Worm (Caenorhabditis elegans): ENCODE results near the gene ceh-7.

Gene ceh-7

DNA sequence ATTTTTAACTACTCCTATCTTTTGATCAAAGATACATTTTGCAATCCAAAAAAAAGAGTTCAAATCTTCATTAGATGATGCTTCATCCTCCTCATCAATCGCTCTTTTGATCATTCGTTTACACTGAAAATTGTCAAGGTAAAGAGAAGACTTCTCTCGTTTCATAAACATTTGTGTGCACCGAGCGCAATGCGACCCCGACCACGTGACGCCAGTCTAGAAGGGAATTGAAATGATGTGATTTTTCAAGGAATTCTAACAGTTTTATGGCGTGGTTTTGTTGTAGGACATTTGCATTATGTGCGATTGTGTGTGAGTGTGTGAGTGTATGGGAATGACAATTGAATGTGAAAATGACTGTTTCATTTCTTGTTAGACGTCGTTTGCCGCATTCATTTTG lies 37.6 kb upstream of the ceh-7 start (continued):
- peak; percentile 72 for TF ChIP-seq nhr-19 (GFP tag; conservative IDR thresholded peaks at IDR 0.05)
- no peak for TF ChIP-seq jun-1 (tag; optimal IDR thresholded peaks at IDR 0.05)
- TF ChIP-seq hlh-4 (tag; optimal IDR thresholded peaks at IDR 0.05) = no peak
- no peak for TF ChIP-seq mef-2 (tag; optimal IDR thresholded peaks at IDR 0.05)
- TF ChIP-seq ztf-4 (tag; optimal IDR thresholded peaks at IDR 0.05) = peak; percentile 8
- TF ChIP-seq elt-2 (tag; optimal IDR thresholded peaks at IDR 0.05) = peak; percentile 3
- peak; percentile 2 for TF ChIP-seq nhr-47 (tag; optimal IDR thresholded peaks at IDR 0.05)
- TF ChIP-seq sox-4 (tag; optimal IDR thresholded peaks at IDR 0.05) = no peak
- TF ChIP-seq pax-3 (tag; optimal IDR thresholded peaks at IDR 0.05) = no peak
- TF ChIP-seq nhr-85 (tag) = peak; percentile 78
- TF ChIP-seq F16B12.6 (tag; optimal IDR thresholded peaks at IDR 0.05) = no peak
- no peak for TF ChIP-seq unc-98 (GFP tag; IDR thresholded peaks at IDR 0.05)
- no peak for TF ChIP-seq ces-1 (GFP tag; optimal IDR thresholded peaks at IDR 0.05)
- TF ChIP-seq zag-1 (tag; optimal IDR thresholded peaks at IDR 0.05) = no peak
- TF ChIP-seq pqm-1 (tag; optimal IDR thresholded peaks at IDR 0.05) = no peak
- no peak for TF ChIP-seq fkh-8 (tag; optimal IDR thresholded peaks at IDR 0.05)
- TF ChIP-seq unc-130 (tag; optimal IDR thresholded peaks at IDR 0.05) = no peak
- peak; percentile 48 for TF ChIP-seq lir-3 (tag; optimal IDR thresholded peaks at IDR 0.05; ENCODE audit: poor library complexity)
- TF ChIP-seq egl-13 (tag; optimal IDR thresholded peaks at IDR 0.05) = no peak
- peak; percentile 74 for TF ChIP-seq lin-14 (GFP tag; optimal IDR thresholded peaks at IDR 0.05)
- no peak for TF ChIP-seq alr-1 (tag; optimal IDR thresholded peaks at IDR 0.05; ENCODE audit: borderline replicate concordance)
- TF ChIP-seq irx-1 (tag; optimal IDR thresholded peaks at IDR 0.05) = peak; percentile 7
- no peak for TF ChIP-seq unc-62 (GFP tag; optimal IDR thresholded peaks at IDR 0.05)
- peak; percentile 79 for TF ChIP-seq nhr-71 (tag; optimal IDR thresholded peaks at IDR 0.05)
- TF ChIP-seq efl-1 (optimal IDR thresholded peaks at IDR 0.05) = peak in 1 of 2 experiments; percentile 11
- TF ChIP-seq efl-1 (GFP tag; optimal IDR thresholded peaks at IDR 0.05 in 1 of 2) = peak in 1 of 2 experiments; percentile 74
- TF ChIP-seq ama-1 (optimal IDR thresholded peaks at IDR 0.05) = no peak
- TF ChIP-seq vab-15 (tag; optimal IDR thresholded peaks at IDR 0.05) = no peak
- TF ChIP-seq lin-13 (GFP tag; optimal IDR thresholded peaks at IDR 0.05) = no peak
- TF ChIP-seq dpl-1 (GFP tag; optimal IDR thresholded peaks at IDR 0.05) = peak in 2 of 3 experiments; percentile 8 to 16
- no peak for TF ChIP-seq ceh-63 (GFP tag; optimal IDR thresholded peaks at IDR 0.05)
- peak; percentile 24 for TF ChIP-seq swsn-7 (tag; optimal IDR thresholded peaks at IDR 0.05)
- no peak for TF ChIP-seq lin-39 (tag; optimal IDR thresholded peaks at IDR 0.05)
- no peak for TF ChIP-seq ets-5 (GFP tag; IDR thresholded peaks at IDR 0.05)
- no peak for TF ChIP-seq fkh-10 (GFP tag; optimal IDR thresholded peaks at IDR 0.05)
- no peak for TF ChIP-seq dsc-1 (tag; optimal IDR thresholded peaks at IDR 0.05)
- no peak for TF ChIP-seq nhr-90 (tag; optimal IDR thresholded peaks at IDR 0.05; ENCODE audit: poor library complexity)
- no peak for TF ChIP-seq ceh-82 (tag; optimal IDR thresholded peaks at IDR 0.05)
- TF ChIP-seq rnt-1 (tag; optimal IDR thresholded peaks at IDR 0.05) = peak; percentile 75
- no peak for TF ChIP-seq nhr-237 (tag; optimal IDR thresholded peaks at IDR 0.05)

DNA sequence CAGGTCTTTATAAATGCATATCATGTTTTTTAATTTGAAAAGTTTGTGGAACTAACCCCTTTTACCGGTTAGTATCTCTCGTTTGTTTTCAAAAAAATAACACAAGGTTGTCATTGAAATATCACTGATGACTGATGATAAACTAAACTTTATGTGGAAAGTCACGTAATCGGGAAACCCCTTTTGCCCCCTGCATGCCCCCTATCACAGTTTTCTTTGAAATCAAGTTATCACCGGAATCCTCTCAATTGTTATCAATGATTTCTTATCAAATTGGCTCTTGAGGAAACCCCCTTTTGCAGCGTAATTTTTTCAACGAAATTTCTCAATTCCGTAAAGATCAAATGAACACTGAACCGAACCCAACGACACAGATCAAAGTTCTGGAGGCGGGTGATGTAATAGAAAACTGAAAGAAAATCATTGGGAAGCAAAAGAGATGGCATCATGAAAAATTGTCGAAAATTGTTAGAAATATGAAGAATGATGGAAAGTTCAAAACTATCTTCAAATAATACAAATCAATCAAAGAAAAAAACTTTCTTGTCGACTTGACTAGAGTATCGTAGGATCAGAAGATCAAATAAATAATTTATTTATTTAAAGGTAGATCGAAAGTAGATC lies 36.8 kb upstream of the ceh-7 start:
- peak; percentile 77 to 97 (median 95) for TF ChIP-seq elt-3 (tag; optimal IDR thresholded peaks at IDR 0.05)
- TF ChIP-seq sptf-1 (tag; optimal IDR thresholded peaks at IDR 0.05) = no peak
- TF ChIP-seq isw-1 (GFP tag; IDR thresholded peaks at IDR 0.05) = no peak
- peak; percentile 14 for TF ChIP-seq C16A3.4 (tag; optimal IDR thresholded peaks at IDR 0.05)
- TF ChIP-seq nhr-20 (tag; optimal IDR thresholded peaks at IDR 0.05) = peak; percentile 93
- peak; percentile 70 for TF ChIP-seq snu-23 (GFP tag; optimal IDR thresholded peaks at IDR 0.05)
- no peak for TF ChIP-seq egl-13 (tag; optimal IDR thresholded peaks at IDR 0.05)
- TF ChIP-seq nhr-84 (tag; optimal IDR thresholded peaks at IDR 0.05) = no peak
- TF ChIP-seq C34B4.2 (tag; optimal IDR thresholded peaks at IDR 0.05) = no peak
- TF ChIP-seq fkh-4 (tag; optimal IDR thresholded peaks at IDR 0.05; ENCODE audit: borderline replicate concordance) = no peak
- TF ChIP-seq lir-3 (tag; optimal IDR thresholded peaks at IDR 0.05; ENCODE audit: poor library complexity) = no peak
- peak; percentile 77 for TF ChIP-seq nhr-19 (GFP tag; conservative IDR thresholded peaks at IDR 0.05)
- no peak for TF ChIP-seq hpl-2 (GFP tag; optimal IDR thresholded peaks at IDR 0.05)
- TF ChIP-seq ceh-63 (GFP tag; optimal IDR thresholded peaks at IDR 0.05) = no peak
- TF ChIP-seq C04F5.9 (tag; optimal IDR thresholded peaks at IDR 0.05) = no peak
- no peak for TF ChIP-seq lin-39 (tag; optimal IDR thresholded peaks at IDR 0.05)
- TF ChIP-seq vab-15 (tag; optimal IDR thresholded peaks at IDR 0.05) = no peak
- TF ChIP-seq nhr-28 (tag; optimal IDR thresholded peaks at IDR 0.05) = no peak
- TF ChIP-seq unc-62 (GFP tag; optimal IDR thresholded peaks at IDR 0.05) = no peak
- TF ChIP-seq grh-1 (GFP tag; IDR thresholded peaks at IDR 0.05) = peak; percentile 76
- peak; percentile 80 for TF ChIP-seq lin-14 (GFP tag; optimal IDR thresholded peaks at IDR 0.05)
